Worm (Caenorhabditis elegans) whole organism, L1 larva: ENCODE results near the gene C05C12.6.

Source experiments
- C34B4.2 ChIP-seq: sonication (generic microtip); optimal IDR thresholded peaks from 2 replicates; lab custom pipeline; 2017; ENCODE audit warnings: mild to moderate bottlenecking, missing genetic modification characterization, missing compliant biosample characterization
- Y116A8C.19 ChIP-seq: sonication (generic microtip); optimal IDR thresholded peaks from 2 replicates; lab custom pipeline; 2016; ENCODE audit warnings: missing compliant biosample characterization, missing genetic modification characterization, borderline replicate concordance
- aha-1 ChIP-seq: fragments of 150-350 bp; optimal IDR thresholded peaks from 2 replicates; lab custom pipeline; 2014; ENCODE audit warnings: missing biosample characterization, missing genetic modification characterization
- alr-1 ChIP-seq: fragments of 200-800 bp; sonication (Bioruptor generic); optimal IDR thresholded peaks from 2 replicates; lab custom pipeline; 2018; ENCODE audit warnings: borderline replicate concordance, mild to moderate bottlenecking, missing genetic modification characterization, missing compliant biosample characterization
- ceh-63 ChIP-seq: fragments of 200-800 bp; sonication (Bioruptor generic); optimal IDR thresholded peaks from 2 replicates; lab custom pipeline; 2018; ENCODE audit warnings: mild to moderate bottlenecking, missing genetic modification characterization, missing compliant biosample characterization
- ceh-82 ChIP-seq, 3 experiments: fragments of 150-350 bp in 1 of 3; sonication (generic microtip) in 2 of 3; optimal IDR thresholded peaks; 2 replicates each; lab custom pipeline; 2014 to 2017; ENCODE audit warnings: missing biosample characterization in 3 of 3, missing genetic modification characterization in 3 of 3
- ceh-88 ChIP-seq: fragments of 200-800 bp; sonication (Bioruptor generic); IDR thresholded peaks from 2 replicates; pipeline ENCODE4 v1.3.6; 2022; ENCODE audit warnings: missing genetic modification characterization, missing compliant biosample characterization
- ceh-90 ChIP-seq: sonication (generic microtip); optimal IDR thresholded peaks from 2 replicates; lab custom pipeline; 2016; ENCODE audit warnings: missing genetic modification characterization, missing compliant biosample characterization
- ces-1 ChIP-seq: fragments of 150-350 bp; optimal IDR thresholded peaks from 2 replicates; lab custom pipeline; 2014; ENCODE audit warnings: missing biosample characterization, missing genetic modification reagents, missing genetic modification characterization
- dpl-1 ChIP-seq, 3 experiments: fragments of 150-350 bp in 2 of 3; sonication (generic microtip) in 1 of 3; optimal IDR thresholded peaks; 2 replicates each; lab custom pipeline; 2014 to 2017; ENCODE audit warnings: missing biosample characterization in 3 of 3, missing genetic modification characterization in 3 of 3, missing genetic modification reagents in 3 of 3
- efl-1 ChIP-seq, 4 experiments: fragments of 150-350 bp; optimal IDR thresholded peaks in 3 of 4; peaks in 1 of 4; 1 replicate in 1 of 4; 2 replicates in 3 of 4; lab custom pipeline; 2014; ENCODE audit warnings: missing biosample characterization in 2 of 4, missing genetic modification characterization in 2 of 4, missing genetic modification reagents in 2 of 4
- efl-3 ChIP-seq: fragments of 200-800 bp; sonication (Bioruptor generic); optimal IDR thresholded peaks from 2 replicates; lab custom pipeline; 2018; ENCODE audit warnings: mild to moderate bottlenecking, missing genetic modification characterization, missing compliant biosample characterization
- elt-2 ChIP-seq: sonication (generic microtip); optimal IDR thresholded peaks from 2 replicates; lab custom pipeline; 2016; ENCODE audit warnings: missing genetic modification characterization, mild to moderate bottlenecking, inconsistent platforms, missing compliant biosample characterization, missing genetic modification reagents
- elt-3 ChIP-seq, 6 experiments: fragments of 150-350 bp in 1 of 6; sonication (generic microtip); optimal IDR thresholded peaks; 2 replicates each; lab custom pipeline; 2017 to 2018; ENCODE audit warnings: missing biosample characterization in 6 of 6, missing genetic modification characterization in 6 of 6, inconsistent platforms in 1 of 6
- fkh-10 ChIP-seq: sonication (generic microtip); optimal IDR thresholded peaks from 2 replicates; lab custom pipeline; 2017; ENCODE audit warnings: missing biosample characterization, missing genetic modification reagents, missing genetic modification characterization
- fkh-8 ChIP-seq: sonication (generic microtip); optimal IDR thresholded peaks from 2 replicates; lab custom pipeline; 2016; ENCODE audit warnings: mild to moderate bottlenecking, missing genetic modification characterization, missing compliant biosample characterization
- fos-1 ChIP-seq: fragments of 150-350 bp; optimal IDR thresholded peaks from 2 replicates; lab custom pipeline; 2014; ENCODE audit warnings: missing biosample characterization, missing genetic modification characterization
- jun-1 ChIP-seq: fragments of 150-350 bp; optimal IDR thresholded peaks from 2 replicates; lab custom pipeline; 2014; ENCODE audit warnings: missing biosample characterization, missing genetic modification reagents, missing genetic modification characterization
- lin-14 ChIP-seq: fragments of 200-800 bp; sonication (Bioruptor generic); optimal IDR thresholded peaks from 2 replicates; lab custom pipeline; 2018; ENCODE audit warnings: mild to moderate bottlenecking, missing genetic modification characterization, moderate library complexity, missing compliant biosample characterization
- lin-35 ChIP-seq, 2 experiments: fragments of 150-350 bp; optimal IDR thresholded peaks; 2 replicates each; lab custom pipeline; 2014; ENCODE audit warnings: missing biosample characterization in 2 of 2, missing genetic modification characterization in 2 of 2, missing genetic modification reagents in 2 of 2
- mef-2 ChIP-seq: fragments of 150-350 bp; optimal IDR thresholded peaks from 2 replicates; lab custom pipeline; 2014; ENCODE audit warnings: missing biosample characterization, missing genetic modification characterization
- nhr-12 ChIP-seq: sonication (generic microtip); optimal IDR thresholded peaks from 2 replicates; lab custom pipeline; 2017; ENCODE audit warnings: missing biosample characterization, missing genetic modification characterization
- nhr-237 ChIP-seq: fragments of 150-350 bp; optimal IDR thresholded peaks from 2 replicates; lab custom pipeline; 2014; ENCODE audit warnings: missing biosample characterization, missing genetic modification characterization
- nhr-76 ChIP-seq: sonication (generic microtip); optimal IDR thresholded peaks from 2 replicates; lab custom pipeline; 2017; ENCODE audit warnings: missing biosample characterization, missing genetic modification characterization
- nhr-77 ChIP-seq: fragments of 150-350 bp; optimal IDR thresholded peaks from 2 replicates; lab custom pipeline; 2014; ENCODE audit warnings: missing biosample characterization, missing genetic modification characterization
- nhr-85 ChIP-seq: sonication (generic microtip); peaks from one replicate; lab custom pipeline; 2016; ENCODE audit warnings: missing genetic modification characterization, inconsistent platforms, missing compliant biosample characterization
- pag-3 ChIP-seq: sonication (generic microtip); optimal IDR thresholded peaks from 2 replicates; lab custom pipeline; 2017; ENCODE audit warnings: missing genetic modification characterization, mild to moderate bottlenecking, missing compliant biosample characterization, antibody characterized with exemption, borderline replicate concordance; ENCODE audit not compliant: insufficient read depth
- pqm-1 ChIP-seq: sonication (generic microtip); optimal IDR thresholded peaks from 3 replicates; lab custom pipeline; 2017; ENCODE audit warnings: missing biosample characterization, missing genetic modification characterization
- rnt-1 ChIP-seq: sonication (generic microtip); optimal IDR thresholded peaks from 2 replicates; lab custom pipeline; 2016; ENCODE audit warnings: mild to moderate bottlenecking, missing genetic modification characterization, moderate library complexity, missing compliant biosample characterization
- skn-1 ChIP-seq: fragments of 150-350 bp; optimal IDR thresholded peaks from 2 replicates; lab custom pipeline; 2014; ENCODE audit warnings: missing biosample characterization, missing genetic modification characterization
- sptf-1 ChIP-seq: fragments of 150-350 bp; optimal IDR thresholded peaks from 2 replicates; lab custom pipeline; 2014; ENCODE audit warnings: missing biosample characterization, missing genetic modification characterization
- unc-30 ChIP-seq: sonication (generic microtip); optimal IDR thresholded peaks from 2 replicates; lab custom pipeline; 2017; ENCODE audit warnings: missing biosample characterization, missing genetic modification characterization
- vab-15 ChIP-seq: sonication (generic microtip); optimal IDR thresholded peaks from 2 replicates; lab custom pipeline; 2017; ENCODE audit warnings: missing genotype, mild to moderate bottlenecking, missing genetic modification characterization, missing compliant biosample characterization

Gene C05C12.6

ce11 chrIV:11241368-11241767, at the start of gene C05C12.6:
Gene C05C12.6, minus strand, starts transcription at chrIV:11241468.
- TF ChIP-seq sptf-1 (tag; lab: Kevin White, UChicago) (no peak), pqm-1 (tag; lab: Kevin White, UChicago) (no peak), lin-14 (GFP tag; lab: Kevin White, UChicago) (no peak), fkh-10 (no peak), dpl-1 (GFP tag; optimal IDR thresholded peaks at IDR 0.05; lab: Kevin White, UChicago) (no peak), ceh-88 (GFP tag; lab: Robert Waterston, UW) (no peak), lin-35 (GFP tag; optimal IDR thresholded peaks at IDR 0.05; lab: Kevin White, UChicago) (no peak), ceh-82 (tag; optimal IDR thresholded peaks at IDR 0.05; lab: Kevin White, UChicago) (no peak), nhr-76 (tag; lab: Kevin White, UChicago) (no peak), fos-1 (tag; lab: Kevin White, UChicago) (no peak), efl-3 (GFP tag; lab: Kevin White, UChicago) (no peak), C34B4.2 (tag; lab: Kevin White, UChicago) (no peak), pag-3 (tag; lab: Kevin White, UChicago) (no peak)
- TF ChIP-seq, all 84 proteins: peak for 0

- no peak for TF ChIP-seq nhr-85
- peak; percentile 83 for TF ChIP-seq pqm-1 (tag; lab: Kevin White, UChicago)
- TF ChIP-seq ces-1 = no peak
- peak; percentile 6 for TF ChIP-seq lin-14 (GFP tag; lab: Kevin White, UChicago)
- TF ChIP-seq skn-1 = no peak
- peak; percentile 91 for TF ChIP-seq elt-2
- no peak for TF ChIP-seq efl-1 (optimal IDR thresholded peaks at IDR 0.05; lab: Kevin White, UChicago)
- TF ChIP-seq efl-1 (GFP tag; optimal IDR thresholded peaks at IDR 0.05 in 1 of 2; lab: Kevin White, UChicago) = no peak
- TF ChIP-seq lin-35 (GFP tag; optimal IDR thresholded peaks at IDR 0.05; lab: Kevin White, UChicago) = peak in 1 of 2 experiments; percentile 46
Measured at ce11 chrIV:11288965-11289364, 47.7 kb upstream of the C05C12.6 start.

- TF ChIP-seq elt-3 (tag; optimal IDR thresholded peaks at IDR 0.05; lab: Kevin White, UChicago) (no peak), efl-1 (optimal IDR thresholded peaks at IDR 0.05; lab: Kevin White, UChicago) (no peak), efl-1 (GFP tag; optimal IDR thresholded peaks at IDR 0.05 in 1 of 2; lab: Kevin White, UChicago) (peak in 1 of 2 experiments; percentile 58)
Measured at ce11 chrIV:11287511-11287910, 46.2 kb upstream of the C05C12.6 start, which contains the start of gene F54D1.6. Gene F54D1.6, plus strand, starts transcription at chrIV:11287811.

ce11 chrIV:11286112-11286511, 44.8 kb upstream of the C05C12.6 start:
- peak; percentile 3 for TF ChIP-seq elt-2
- TF ChIP-seq efl-1 (optimal IDR thresholded peaks at IDR 0.05; lab: Kevin White, UChicago) = no peak
- peak in 1 of 2 experiments; percentile 55 for TF ChIP-seq efl-1 (GFP tag; optimal IDR thresholded peaks at IDR 0.05 in 1 of 2; lab: Kevin White, UChicago)
- no peak for TF ChIP-seq ceh-63 (GFP tag; lab: Kevin White, UChicago)

ce11 chrIV:11285239-11285638, 44.0 kb upstream of the C05C12.6 start:
- no peak for TF ChIP-seq ceh-82 (tag; optimal IDR thresholded peaks at IDR 0.05; lab: Kevin White, UChicago)
- no peak for TF ChIP-seq lin-35 (GFP tag; optimal IDR thresholded peaks at IDR 0.05; lab: Kevin White, UChicago)
- no peak for TF ChIP-seq alr-1
- TF ChIP-seq elt-2 = no peak
- no peak for TF ChIP-seq jun-1 (tag; lab: Kevin White, UChicago)
- TF ChIP-seq mef-2 (tag; lab: Kevin White, UChicago) = no peak
- no peak for TF ChIP-seq elt-3 (tag; optimal IDR thresholded peaks at IDR 0.05; lab: Kevin White, UChicago)
- no peak for TF ChIP-seq nhr-12
- TF ChIP-seq pqm-1 (tag; lab: Kevin White, UChicago) = no peak
- TF ChIP-seq Y116A8C.19 (tag; lab: Kevin White, UChicago) = no peak
- no peak for TF ChIP-seq aha-1
- no peak for TF ChIP-seq ceh-90
- no peak for TF ChIP-seq ceh-88 (GFP tag; lab: Robert Waterston, UW)
- TF ChIP-seq fkh-8 (tag; lab: Kevin White, UChicago) = no peak
- TF ChIP-seq vab-15 (tag; lab: Kevin White, UChicago) = no peak
- TF ChIP-seq nhr-237 (tag; lab: Kevin White, UChicago) = no peak
- no peak for TF ChIP-seq ceh-63 (GFP tag; lab: Kevin White, UChicago)
- no peak for TF ChIP-seq rnt-1
- no peak for TF ChIP-seq unc-30 (tag; lab: Kevin White, UChicago)
- TF ChIP-seq nhr-77 = no peak
